Fruit fly (Drosophila melanogaster) whole organism, embryonic: Measurements from ENCODE around the gene qless.

Experiments used
- B-H2 ChIP-seq: fragments of 200-800 bp; sonication (Bioruptor generic); optimal IDR thresholded peaks from 2 replicates; lab custom pipeline; 2018; ENCODE audit warnings: missing biosample characterization, mild to moderate bottlenecking, missing genetic modification characterization
- C15 ChIP-seq: fragments of 200-800 bp; sonication (Bioruptor generic); IDR thresholded peaks from 3 replicates; pipeline ENCODE4 v1.3.6; 2022; ENCODE audit warnings: missing biosample characterization, missing genetic modification characterization
- CG10267 ChIP-seq: fragments of 200-800 bp; sonication (Bioruptor generic); optimal IDR thresholded peaks from 2 replicates; lab custom pipeline; 2018; ENCODE audit warnings: missing biosample characterization, mild to moderate bottlenecking, missing genetic modification characterization, moderate library complexity
- CG10565 ChIP-seq: fragments of 200-800 bp; sonication (Bioruptor generic); optimal IDR thresholded peaks from 3 replicates; lab custom pipeline; 2016; ENCODE audit warnings: missing biosample characterization, mild to moderate bottlenecking, missing genetic modification characterization
- CG12769 ChIP-seq: fragments of 200-800 bp; sonication (Bioruptor generic); optimal IDR thresholded peaks from 2 replicates; lab custom pipeline; 2019; ENCODE audit warnings: missing biosample characterization, mild to moderate bottlenecking, missing genetic modification characterization, moderate library complexity
- CG13775 ChIP-seq: fragments of 200-800 bp; sonication (Bioruptor generic); optimal IDR thresholded peaks from 3 replicates; lab custom pipeline; 2017; ENCODE audit warnings: missing biosample characterization, mild to moderate bottlenecking, missing genetic modification characterization
- CG14050 ChIP-seq: fragments of 200-800 bp; sonication (Bioruptor generic); IDR thresholded peaks from 3 replicates; pipeline ENCODE4 v1.3.6; 2022; ENCODE audit warnings: missing biosample characterization, missing genetic modification characterization
- CG14667 ChIP-seq: fragments of 200-800 bp; sonication (Bioruptor generic); IDR thresholded peaks from 2 replicates; pipeline ENCODE4 v1.3.6; 2022; ENCODE audit warnings: missing biosample characterization, missing genetic modification characterization
- CG16815 ChIP-seq: fragments of 200-800 bp; sonication (Bioruptor generic); optimal IDR thresholded peaks from 3 replicates; lab custom pipeline; 2017; ENCODE audit warnings: missing biosample characterization, mild to moderate bottlenecking, missing genetic modification characterization
- CG17361 ChIP-seq: fragments of 200-800 bp; sonication (Bioruptor generic); IDR thresholded peaks from 3 replicates; pipeline ENCODE4 v1.3.6; 2022; ENCODE audit warnings: missing biosample characterization, missing genetic modification characterization
- CG2129 ChIP-seq: fragments of 200-800 bp; sonication (Bioruptor generic); IDR thresholded peaks from 2 replicates; pipeline ENCODE4 v1.3.6; 2022; ENCODE audit warnings: missing biosample characterization, missing genetic modification characterization; ENCODE audit not compliant: partially characterized antibody
- CG30403 ChIP-seq: fragments of 200-800 bp; sonication (Bioruptor generic); optimal IDR thresholded peaks from 3 replicates; lab custom pipeline; 2016; ENCODE audit warnings: missing biosample characterization, missing genetic modification characterization
- CG30431 ChIP-seq: fragments of 200-800 bp; sonication (Bioruptor generic); optimal IDR thresholded peaks from 2 replicates; lab custom pipeline; 2017; ENCODE audit warnings: missing biosample characterization, missing genetic modification characterization
- CG31365 ChIP-seq: fragments of 200-800 bp; sonication (Bioruptor generic); optimal IDR thresholded peaks from 2 replicates; lab custom pipeline; 2018; ENCODE audit warnings: missing biosample characterization, mild to moderate bottlenecking, missing genetic modification characterization
- CG31388 ChIP-seq: fragments of 200-800 bp; sonication (Bioruptor generic); optimal IDR thresholded peaks from 2 replicates; lab custom pipeline; 2016; ENCODE audit warnings: missing biosample characterization, missing genetic modification characterization
- CG34422 ChIP-seq: fragments of 200-800 bp; sonication (Bioruptor generic); IDR thresholded peaks from 3 replicates; pipeline ENCODE4 v1.3.6; 2022; ENCODE audit warnings: missing biosample characterization, missing genetic modification characterization
- CG42726 ChIP-seq: fragments of 200-800 bp; sonication (Bioruptor generic); IDR thresholded peaks from 2 replicates; pipeline ENCODE4 v1.3.6; 2022; ENCODE audit warnings: missing biosample characterization, missing genetic modification characterization; ENCODE audit not compliant: partially characterized antibody
- CG6689 ChIP-seq: fragments of 200-800 bp; sonication (Bioruptor generic); IDR thresholded peaks from 2 replicates; pipeline ENCODE4 v1.3.6; 2022; ENCODE audit warnings: missing biosample characterization, missing genetic modification characterization
- CG6765 ChIP-seq: fragments of 200-800 bp; sonication (Bioruptor generic); optimal IDR thresholded peaks from 3 replicates; lab custom pipeline; 2017; ENCODE audit warnings: missing biosample characterization, mild to moderate bottlenecking, missing genetic modification characterization
- CG6791 ChIP-seq: fragments of 200-800 bp; sonication (Bioruptor generic); IDR thresholded peaks from 3 replicates; pipeline ENCODE4 v1.3.6; 2022; ENCODE audit warnings: missing biosample characterization, missing genetic modification characterization; ENCODE audit not compliant: partially characterized antibody
- CG8281 ChIP-seq: fragments of 200-800 bp; sonication (Bioruptor generic); optimal IDR thresholded peaks from 2 replicates; lab custom pipeline; 2018; ENCODE audit warnings: missing biosample characterization, mild to moderate bottlenecking, missing genetic modification characterization, moderate library complexity
- CkIIα-i1 ChIP-seq: fragments of 200-800 bp; sonication (Bioruptor generic); IDR thresholded peaks from 2 replicates; pipeline ENCODE4 v1.3.6; 2022; ENCODE audit warnings: missing biosample characterization, missing genetic modification characterization
- Ets65A ChIP-seq: fragments of 200-800 bp; sonication (Bioruptor generic); peaks from one replicate; lab custom pipeline; 2016; ENCODE audit warnings: missing biosample characterization, missing genetic modification characterization
- Hr51 ChIP-seq, 2 experiments: fragments of 200-800 bp; sonication (Bioruptor generic); optimal IDR thresholded peaks; 2 replicates in 1 of 2; 3 replicates in 1 of 2; lab custom pipeline; 2016 to 2018; ENCODE audit warnings: missing biosample characterization in 2 of 2, missing genetic modification characterization in 2 of 2, mild to moderate bottlenecking in 1 of 2, moderate library complexity in 1 of 2
- Mad ChIP-seq: fragments of 200-800 bp; sonication (Bioruptor generic); optimal IDR thresholded peaks from 2 replicates; lab custom pipeline; 2016; ENCODE audit warnings: missing biosample characterization, missing genetic modification characterization
- Myb ChIP-seq: fragments of 200-800 bp; sonication (Bioruptor generic); optimal IDR thresholded peaks from 2 replicates; lab custom pipeline; 2016; ENCODE audit warnings: missing biosample characterization, missing genetic modification characterization
- NK7.1 ChIP-seq: fragments of 200-800 bp; sonication (Bioruptor generic); optimal IDR thresholded peaks from 3 replicates; lab custom pipeline; 2016; ENCODE audit warnings: missing biosample characterization, missing genetic modification characterization
- Opbp ChIP-seq: fragments of 200-800 bp; sonication (Bioruptor generic); IDR thresholded peaks from 3 replicates; pipeline ENCODE4 v1.3.6; 2022; ENCODE audit warnings: missing biosample characterization, missing genetic modification characterization; ENCODE audit not compliant: partially characterized antibody
- Side ChIP-seq: fragments of 200-800 bp; sonication (Bioruptor generic); optimal IDR thresholded peaks from 2 replicates; lab custom pipeline; 2016; ENCODE audit warnings: missing biosample characterization, missing genetic modification characterization
- Sin3A ChIP-seq: fragments of >200 bp; optimal IDR thresholded peaks from 2 replicates; lab custom pipeline; 2018
- Sox100B ChIP-seq: fragments of 200-800 bp; sonication (Bioruptor generic); optimal IDR thresholded peaks from 3 replicates; lab custom pipeline; 2018; ENCODE audit warnings: missing biosample characterization, mild to moderate bottlenecking, missing genetic modification characterization
- Sry-β ChIP-seq: fragments of 200-800 bp; sonication (Bioruptor generic); optimal IDR thresholded peaks from 2 replicates; lab custom pipeline; 2018; ENCODE audit warnings: missing biosample characterization, mild to moderate bottlenecking, missing genetic modification characterization, moderate library complexity
- chinmo ChIP-seq: fragments of 200-800 bp; sonication (Bioruptor generic); IDR thresholded peaks from 4 replicates; pipeline ENCODE4 v1.3.6; 2022; ENCODE audit warnings: missing biosample characterization, missing genetic modification characterization; ENCODE audit not compliant: partially characterized antibody
- danr ChIP-seq: fragments of 200-800 bp; sonication (Bioruptor generic); IDR thresholded peaks from 2 replicates; pipeline ENCODE4 v1.3.6; 2022; ENCODE audit warnings: missing biosample characterization, missing genetic modification characterization
- disco-r ChIP-seq: fragments of 200-800 bp; sonication (Bioruptor generic); optimal IDR thresholded peaks from 2 replicates; lab custom pipeline; 2016; ENCODE audit warnings: missing biosample characterization, missing genetic modification characterization
- fd3F ChIP-seq: fragments of 200-800 bp; sonication (Bioruptor generic); optimal IDR thresholded peaks from 2 replicates; lab custom pipeline; 2018; ENCODE audit warnings: missing biosample characterization, mild to moderate bottlenecking, missing genetic modification characterization, moderate library complexity
- ham ChIP-seq: fragments of 200-800 bp; sonication (Bioruptor generic); IDR thresholded peaks from 2 replicates; pipeline ENCODE4 v1.3.6; 2022; ENCODE audit warnings: missing biosample characterization, missing genetic modification characterization
- inv ChIP-seq: fragments of 200-800 bp; sonication (Bioruptor generic); IDR thresholded peaks from 2 replicates; pipeline ENCODE4 v1.3.6; 2022; ENCODE audit warnings: missing biosample characterization, missing genetic modification characterization; ENCODE audit not compliant: partially characterized antibody
- lab ChIP-seq: fragments of 200-800 bp; sonication (Bioruptor generic); optimal IDR thresholded peaks from 3 replicates; lab custom pipeline; 2017; ENCODE audit warnings: missing biosample characterization, missing genetic modification characterization, mild to moderate bottlenecking, moderate library complexity, missing genetic modification reagents
- lbe ChIP-seq: fragments of 200-800 bp; sonication (Bioruptor generic); optimal IDR thresholded peaks from 2 replicates; lab custom pipeline; 2016; ENCODE audit warnings: missing biosample characterization, mild to moderate bottlenecking, missing genetic modification characterization
- lmd ChIP-seq: fragments of 200-800 bp; sonication (Bioruptor generic); IDR thresholded peaks from 2 replicates; pipeline ENCODE4 v1.3.6; 2022; ENCODE audit warnings: missing biosample characterization, missing genetic modification characterization
- odd ChIP-seq: fragments of 200-800 bp; sonication (Bioruptor generic); optimal IDR thresholded peaks from 2 replicates; lab custom pipeline; 2017; ENCODE audit warnings: missing biosample characterization, mild to moderate bottlenecking, missing genetic modification characterization
- onecut ChIP-seq: fragments of 200-800 bp; sonication (Bioruptor generic); IDR thresholded peaks from 2 replicates; pipeline ENCODE4 v1.3.6; 2022; ENCODE audit warnings: missing biosample characterization, missing genetic modification characterization
- org-1 ChIP-seq: fragments of 200-800 bp; sonication (Bioruptor generic); optimal IDR thresholded peaks from 2 replicates; lab custom pipeline; 2017; ENCODE audit warnings: missing biosample characterization, missing genetic modification characterization
- pho ChIP-seq: fragments of 200-800 bp; sonication (Bioruptor generic); optimal IDR thresholded peaks from 2 replicates; lab custom pipeline; 2016; ENCODE audit warnings: missing biosample characterization, missing genetic modification characterization
- prd ChIP-seq, 3 experiments: fragments of >200 bp in 2 of 3; fragments of 200-800 bp in 1 of 3; sonication (Bioruptor generic) in 1 of 3; optimal IDR thresholded peaks in 2 of 3; IDR thresholded peaks in 1 of 3; 2 replicates in 2 of 3; 3 replicates in 1 of 3; pipeline versions ENCODE4 v1.3.6 to Lab custom; 2017 to 2022; ENCODE audit warnings: missing biosample characterization in 1 of 3, missing genetic modification characterization in 1 of 3
- slbo ChIP-seq: fragments of 200-800 bp; sonication (Bioruptor generic); IDR thresholded peaks from 2 replicates; pipeline ENCODE4 v1.3.6; 2022; ENCODE audit warnings: missing biosample characterization, missing genetic modification characterization
- so ChIP-seq: fragments of 200-800 bp; sonication (Bioruptor generic); IDR thresholded peaks from 3 replicates; pipeline ENCODE4 v1.3.6; 2022; ENCODE audit warnings: missing biosample characterization, missing genetic modification characterization
- sob ChIP-seq: fragments of 200-800 bp; sonication (Bioruptor generic); IDR thresholded peaks from 2 replicates; pipeline ENCODE4 v1.3.6; 2022; ENCODE audit warnings: missing biosample characterization, missing genetic modification characterization
- tna ChIP-seq: fragments of 200-800 bp; sonication (Bioruptor generic); IDR thresholded peaks from 2 replicates; pipeline ENCODE4 v1.3.6; 2022; ENCODE audit warnings: missing biosample characterization, missing genetic modification characterization; ENCODE audit not compliant: partially characterized antibody
- vvl ChIP-seq: fragments of 200-800 bp; sonication (Bioruptor generic); IDR thresholded peaks from 2 replicates; pipeline ENCODE4 v1.3.6; 2022; ENCODE audit warnings: missing biosample characterization, missing genetic modification characterization

Gene qless

DNA sequence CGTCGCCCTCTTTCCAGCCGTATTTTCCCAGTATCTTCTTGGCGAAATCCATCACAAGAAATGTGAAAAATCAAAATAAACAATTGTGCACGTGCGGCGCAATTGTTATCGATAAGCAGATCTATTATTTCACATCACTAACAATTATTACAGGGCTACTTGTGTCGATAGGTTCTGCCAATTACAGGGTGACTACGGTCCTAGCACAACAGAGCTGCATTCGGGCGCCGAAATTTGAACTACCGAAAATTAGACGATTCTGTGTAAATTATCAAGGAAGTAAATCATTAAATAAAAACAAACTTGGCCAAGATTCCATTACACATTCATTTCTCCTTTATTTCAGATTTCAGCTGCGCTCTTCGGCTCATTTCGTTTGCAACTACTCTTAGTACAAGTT is 36.6 kb downstream of the qless start, which contains the start of gene CG15561 (continued):
- no peak for TF ChIP-seq CG6689 (GFP tag; lab: Robert Waterston, UW)
- peak; percentile 21 for TF ChIP-seq NK7.1
- no peak for TF ChIP-seq disco-r (GFP tag; lab: Kevin White, UChicago)
- peak; percentile 91 for TF ChIP-seq Ets65A (GFP tag; lab: Kevin White, UChicago)
- peak; percentile 2 for TF ChIP-seq pho (GFP tag; lab: Kevin White, UChicago)
- TF ChIP-seq so (GFP tag; lab: Robert Waterston, UW) = no peak
- no peak for TF ChIP-seq C15 (GFP tag; lab: Robert Waterston, UW)
- no peak for TF ChIP-seq CG12769
- TF ChIP-seq lbe = no peak
- TF ChIP-seq inv = no peak
- peak; percentile 56 for TF ChIP-seq Myb (GFP tag; lab: Kevin White, UChicago)
- TF ChIP-seq CG30403 (GFP tag; lab: Kevin White, UChicago) = peak; percentile 44
- TF ChIP-seq CG6765 (GFP tag; lab: Kevin White, UChicago) = no peak
- no peak for TF ChIP-seq CG17361 (GFP tag; lab: Robert Waterston, UW)
- no peak for TF ChIP-seq CG34422 (GFP tag; lab: Robert Waterston, UW)
- TF ChIP-seq danr (GFP tag; lab: Robert Waterston, UW) = no peak
- no peak for TF ChIP-seq CG30431
- TF ChIP-seq lab (GFP tag; lab: Kevin White, UChicago) = no peak
- TF ChIP-seq CkIIα-i1 (GFP tag; lab: Robert Waterston, UW) = no peak
- TF ChIP-seq Hr51 (GFP tag; optimal IDR thresholded peaks at IDR 0.05; lab: Kevin White, UChicago) = peak in 1 of 2 experiments; percentile 37
- TF ChIP-seq chinmo (GFP tag; lab: Robert Waterston, UW) = no peak
- peak; percentile 22 for TF ChIP-seq Sry-β (GFP tag; lab: Kevin White, UChicago)
- no peak for TF ChIP-seq tna
- TF ChIP-seq prd (optimal IDR thresholded peaks at IDR 0.05; lab: Kevin White, UChicago) = no peak
- no peak for TF ChIP-seq prd (GFP tag; IDR thresholded peaks at IDR 0.05; lab: Robert Waterston, UW)
- TF ChIP-seq Side (GFP tag; lab: Kevin White, UChicago) = peak; percentile 59
- TF ChIP-seq CG31388 (GFP tag; lab: Kevin White, UChicago) = no peak
- TF ChIP-seq Sox100B (GFP tag; lab: Kevin White, UChicago) = no peak
- TF ChIP-seq slbo = no peak
- no peak for TF ChIP-seq CG2129 (GFP tag; lab: Robert Waterston, UW)
- TF ChIP-seq CG6791 (GFP tag; lab: Robert Waterston, UW) = no peak
- TF ChIP-seq Mad (GFP tag; lab: Kevin White, UChicago) = no peak
- TF ChIP-seq CG42726 (GFP tag; lab: Robert Waterston, UW) = no peak
- TF ChIP-seq org-1 (GFP tag; lab: Kevin White, UChicago) = peak; percentile 7
- TF ChIP-seq CG14667 (GFP tag; lab: Robert Waterston, UW) = no peak
- peak; percentile 6 for TF ChIP-seq CG13775 (GFP tag; lab: Kevin White, UChicago)
- no peak for TF ChIP-seq odd
- peak; percentile 49 for TF ChIP-seq CG10267
- TF ChIP-seq CG14050 (GFP tag; lab: Robert Waterston, UW) = no peak
- no peak for TF ChIP-seq CG10565 (GFP tag; lab: Kevin White, UChicago)
- peak; percentile 5 for TF ChIP-seq fd3F (GFP tag; lab: Kevin White, UChicago)
- no peak for TF ChIP-seq vvl (GFP tag; lab: Robert Waterston, UW)
- TF ChIP-seq Opbp (GFP tag; lab: Robert Waterston, UW) = no peak
- TF ChIP-seq Sin3A (lab: Kevin White, UChicago) = peak; percentile 31
- peak; percentile 71 for TF ChIP-seq onecut (GFP tag; lab: Robert Waterston, UW)
- peak; percentile 89 for TF ChIP-seq B-H2
- no peak for TF ChIP-seq CG16815 (GFP tag; lab: Kevin White, UChicago)
- TF ChIP-seq lmd (GFP tag; lab: Robert Waterston, UW) = no peak
- TF ChIP-seq sob (GFP tag; lab: Robert Waterston, UW) = no peak
- TF ChIP-seq CG8281 = no peak
- no peak for TF ChIP-seq CG31365 (tag; lab: Kevin White, UChicago)
- TF ChIP-seq ham (GFP tag; lab: Robert Waterston, UW) = no peak
